Worm (Caenorhabditis elegans) whole organism, L4 larva: ENCODE measurements around the gene scl-6.

Experiments used
- ZK337.2 ChIP-seq: fragments of 200-800 bp; sonication (Bioruptor generic); IDR thresholded peaks from 2 replicates; pipeline ENCODE4 v1.3.6; 2022; ENCODE audit warnings: missing genetic modification reagents, missing genetic modification characterization, missing compliant biosample characterization
- aly-2 ChIP-seq: sonication (generic microtip); optimal IDR thresholded peaks from 2 replicates; lab custom pipeline; 2018; ENCODE audit warnings: missing biosample characterization, missing genetic modification characterization
- ceh-28 ChIP-seq: fragments of 150-350 bp; optimal IDR thresholded peaks from 2 replicates; lab custom pipeline; 2014; ENCODE audit warnings: missing biosample characterization, missing genetic modification reagents, missing genetic modification characterization
- daf-19 ChIP-seq: fragments of 200-800 bp; sonication (Bioruptor generic); conservative IDR thresholded peaks from 2 replicates; pipeline ENCODE4 v1.3.6; 2022; ENCODE audit warnings: missing genetic modification characterization, missing compliant biosample characterization
- duxl-1 ChIP-seq: sonication (generic microtip); optimal IDR thresholded peaks from 2 replicates; lab custom pipeline; 2016; ENCODE audit warnings: mild to moderate bottlenecking, missing genetic modification characterization, moderate library complexity, missing compliant biosample characterization; ENCODE audit not compliant: poor library complexity
- lir-3 ChIP-seq: sonication (generic microtip); optimal IDR thresholded peaks from 2 replicates; lab custom pipeline; 2016; ENCODE audit warnings: mild to moderate bottlenecking, missing genetic modification characterization, missing compliant biosample characterization
- nhr-6 ChIP-seq: fragments of 150-350 bp; optimal IDR thresholded peaks from 2 replicates; lab custom pipeline; 2014; ENCODE audit warnings: missing biosample characterization, missing genetic modification characterization
- nhr-77 ChIP-seq: fragments of 150-350 bp; optimal IDR thresholded peaks from 2 replicates; lab custom pipeline; 2014; ENCODE audit warnings: missing biosample characterization, missing genetic modification characterization
- pqm-1 ChIP-seq: sonication (generic microtip); optimal IDR thresholded peaks from 2 replicates; lab custom pipeline; 2017; ENCODE audit warnings: missing biosample characterization, missing genetic modification characterization
- skn-1 ChIP-seq: fragments of 150-350 bp; optimal IDR thresholded peaks from 2 replicates; lab custom pipeline; 2014; ENCODE audit warnings: missing biosample characterization, missing genetic modification characterization
- unc-130 ChIP-seq: sonication (generic microtip); optimal IDR thresholded peaks from 2 replicates; lab custom pipeline; 2016; ENCODE audit warnings: missing genetic modification reagents, missing genetic modification characterization, missing compliant biosample characterization
- zag-1 ChIP-seq: fragments of 150-350 bp; optimal IDR thresholded peaks from 2 replicates; lab custom pipeline; 2014; ENCODE audit warnings: missing biosample characterization, missing genetic modification characterization
- ztf-11 ChIP-seq: fragments of 150-350 bp; optimal IDR thresholded peaks from 2 replicates; lab custom pipeline; 2014; ENCODE audit warnings: missing biosample characterization, missing genetic modification characterization

- TF ChIP-seq nhr-77 (tag; lab: Kevin White, UChicago) (no peak), aly-2 (no peak), ZK337.2 (no peak), skn-1 (tag; lab: Kevin White, UChicago) (no peak), unc-130 (GFP tag; lab: Kevin White, UChicago) (no peak), lir-3 (tag; lab: Kevin White, UChicago) (no peak), zag-1 (no peak), duxl-1 (tag; lab: Kevin White, UChicago) (no peak), ceh-28 (tag; lab: Kevin White, UChicago) (no peak), pqm-1 (tag; lab: Kevin White, UChicago) (no peak), daf-19 (no peak), ztf-11 (no peak), nhr-6 (tag; lab: Kevin White, UChicago) (no peak)
These were observed 40.5 kb upstream of the scl-6 start for ce11 chrIV:13027801-13028641.
